Worm (Caenorhabditis elegans) whole organism, late embryonic: ENCODE data around the gene dao-2.

ENCODE experiments used
- ama-1 ChIP-seq: fragments of 150-350 bp; optimal IDR thresholded peaks from 2 replicates; lab custom pipeline; 2014
- pha-4 ChIP-seq: fragments of 150-350 bp; optimal IDR thresholded peaks from 2 replicates; lab custom pipeline; 2018; ENCODE audit warnings: missing biosample characterization, missing genetic modification reagents, missing genetic modification characterization

DNA sequence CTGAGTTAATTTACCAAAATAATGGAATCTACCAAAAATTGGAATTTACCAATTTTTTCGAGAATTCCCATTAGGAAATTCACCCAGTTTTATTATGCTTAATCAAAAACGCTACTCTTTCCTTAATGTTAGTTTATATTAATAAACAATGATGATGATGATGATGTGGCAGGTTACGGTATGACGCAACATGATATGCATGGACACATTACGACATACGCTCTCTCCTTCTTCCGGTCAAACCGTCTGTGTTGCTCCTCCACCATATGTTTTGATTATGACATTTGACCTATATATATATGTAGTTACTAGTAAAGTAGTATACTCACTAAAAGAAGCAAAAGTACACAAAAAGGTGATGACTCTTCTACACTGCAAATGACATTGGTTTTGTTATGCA lies 14.6 kb downstream of the dao-2 start:
- TF ChIP-seq pha-4 (tag; lab: Kevin White, UChicago) (no peak), ama-1 (lab: Kevin White, UChicago) (no peak)
